Worm (Caenorhabditis elegans): ENCODE data around the gene C17B7.5.

- TF ChIP-seq nhr-77 (tag; optimal IDR thresholded peaks at IDR 0.05): no peak
- no peak for TF ChIP-seq elt-2 (tag; optimal IDR thresholded peaks at IDR 0.05)
- TF ChIP-seq ama-1 (optimal IDR thresholded peaks at IDR 0.05): no peak
Observed at ce11 chrV:3318975-3319374, 14.5 kb upstream of the C17B7.5 start, which contains the start of gene F35F10.13.

Data from whole organism, L3 larva.